Fruit fly (Drosophila melanogaster) whole organism, prepupa: ENCODE measurements around the gene Son.

Experiments used
- Blimp-1 ChIP-seq: fragments of 200-800 bp; sonication (Bioruptor generic); optimal IDR thresholded peaks from 3 replicates; lab custom pipeline; 2017; ENCODE audit warnings: missing biosample characterization, missing genetic modification characterization, mild to moderate bottlenecking, moderate library complexity, missing genetic modification reagents
- CG10669 ChIP-seq: fragments of 200-800 bp; sonication (Bioruptor generic); optimal IDR thresholded peaks from 3 replicates; lab custom pipeline; 2018; ENCODE audit warnings: missing biosample characterization, mild to moderate bottlenecking, missing genetic modification characterization, moderate library complexity
- CG11762 ChIP-seq: fragments of 200-800 bp; sonication (Bioruptor generic); optimal IDR thresholded peaks from 3 replicates; lab custom pipeline; 2016; ENCODE audit warnings: missing biosample characterization, missing genetic modification characterization; ENCODE audit not compliant: insufficient read depth
- CG11902 ChIP-seq: fragments of 200-800 bp; sonication (Bioruptor generic); optimal IDR thresholded peaks from 3 replicates; lab custom pipeline; 2016; ENCODE audit warnings: missing biosample characterization, missing genetic modification characterization
- CG16779 ChIP-seq: fragments of 200-800 bp; sonication (Bioruptor generic); optimal IDR thresholded peaks from 3 replicates; lab custom pipeline; 2017; ENCODE audit warnings: missing biosample characterization, mild to moderate bottlenecking, missing genetic modification characterization
- CG3032 ChIP-seq: fragments of 200-800 bp; optimal IDR thresholded peaks from 2 replicates; lab custom pipeline; 2019; ENCODE audit warnings: missing biosample characterization, mild to moderate bottlenecking, missing genetic modification characterization, moderate library complexity
- CG31627 ChIP-seq: fragments of 200-800 bp; sonication (Bioruptor generic); optimal IDR thresholded peaks from 3 replicates; lab custom pipeline; 2016; ENCODE audit warnings: missing biosample characterization, missing genetic modification characterization
- CG34406 ChIP-seq: fragments of 200-800 bp; sonication (Bioruptor generic); optimal IDR thresholded peaks from 3 replicates; lab custom pipeline; 2016; ENCODE audit warnings: missing biosample characterization, missing genetic modification characterization
- CG3919 ChIP-seq: fragments of 200-800 bp; sonication (Bioruptor generic); optimal IDR thresholded peaks from 3 replicates; lab custom pipeline; 2016; ENCODE audit warnings: missing biosample characterization, missing genetic modification characterization
- CG4318 ChIP-seq: fragments of 200-800 bp; sonication (Bioruptor generic); optimal IDR thresholded peaks from 3 replicates; lab custom pipeline; 2017; ENCODE audit warnings: missing biosample characterization, mild to moderate bottlenecking, missing genetic modification characterization
- CG6792 ChIP-seq: fragments of 200-800 bp; sonication (Bioruptor generic); optimal IDR thresholded peaks from 3 replicates; lab custom pipeline; 2016; ENCODE audit warnings: missing biosample characterization, missing genetic modification characterization
- CG6808 ChIP-seq: fragments of 200-800 bp; sonication (Bioruptor generic); optimal IDR thresholded peaks from 3 replicates; lab custom pipeline; 2017; ENCODE audit warnings: missing biosample characterization, missing genetic modification characterization, mild to moderate bottlenecking, moderate library complexity, missing genetic modification reagents
- CG7368 ChIP-seq: fragments of 200-800 bp; sonication (Bioruptor generic); optimal IDR thresholded peaks from 3 replicates; lab custom pipeline; 2016; ENCODE audit warnings: missing biosample characterization, missing genetic modification characterization
- CG8319 ChIP-seq: fragments of 200-800 bp; sonication (Bioruptor generic); optimal IDR thresholded peaks from 3 replicates; lab custom pipeline; 2016; ENCODE audit warnings: missing biosample characterization, missing genetic modification characterization
- CG9139 ChIP-seq: fragments of 200-800 bp; sonication (Bioruptor generic); optimal IDR thresholded peaks from 3 replicates; lab custom pipeline; 2017; ENCODE audit warnings: missing biosample characterization, mild to moderate bottlenecking, missing genetic modification characterization
- Eip93F ChIP-seq: fragments of 200-800 bp; sonication (Bioruptor generic); optimal IDR thresholded peaks from 2 replicates; lab custom pipeline; 2016; ENCODE audit warnings: missing biosample characterization, mild to moderate bottlenecking, missing genetic modification characterization
- Ets21C ChIP-seq: fragments of 200-800 bp; sonication (Bioruptor generic); optimal IDR thresholded peaks from 3 replicates; lab custom pipeline; 2016; ENCODE audit warnings: missing biosample characterization, missing genetic modification characterization
- Ets96B ChIP-seq: fragments of 200-800 bp; optimal IDR thresholded peaks from 2 replicates; lab custom pipeline; 2019; ENCODE audit warnings: missing biosample characterization, mild to moderate bottlenecking, missing genetic modification characterization, moderate library complexity
- Gug ChIP-seq: fragments of 200-800 bp; sonication (Bioruptor generic); IDR thresholded peaks from 2 replicates; pipeline ENCODE4 v1.3.6; 2022; ENCODE audit warnings: missing biosample characterization, missing genetic modification characterization
- Hr38 ChIP-seq: sonication (Bioruptor generic); optimal IDR thresholded peaks from 2 replicates; lab custom pipeline; 2016; ENCODE audit warnings: missing biosample characterization, missing genetic modification characterization
- Hr39 ChIP-seq: fragments of 200-800 bp; sonication (Bioruptor generic); optimal IDR thresholded peaks from 2 replicates; lab custom pipeline; 2016; ENCODE audit warnings: missing biosample characterization, missing genetic modification characterization
- Hr4 ChIP-seq: fragments of 200-800 bp; sonication (Bioruptor generic); optimal IDR thresholded peaks from 3 replicates; lab custom pipeline; 2016; ENCODE audit warnings: missing biosample characterization, missing genetic modification characterization
- Lpt ChIP-seq: fragments of 200-800 bp; sonication (Bioruptor generic); optimal IDR thresholded peaks from 3 replicates; lab custom pipeline; 2016; ENCODE audit warnings: missing biosample characterization, missing genetic modification characterization
- Met ChIP-seq: fragments of 200-800 bp; sonication (Bioruptor generic); optimal IDR thresholded peaks from 3 replicates; lab custom pipeline; 2016; ENCODE audit warnings: missing biosample characterization, missing genetic modification characterization
- Smox ChIP-seq: fragments of 200-800 bp; sonication (Bioruptor generic); optimal IDR thresholded peaks from 3 replicates; lab custom pipeline; 2016; ENCODE audit warnings: missing biosample characterization, missing genetic modification characterization
- Sox102F ChIP-seq: fragments of 200-800 bp; sonication (Bioruptor generic); optimal IDR thresholded peaks from 2 replicates; lab custom pipeline; 2016; ENCODE audit warnings: missing biosample characterization, mild to moderate bottlenecking, missing genetic modification characterization
- Sox14 ChIP-seq: fragments of 200-800 bp; sonication (Bioruptor generic); optimal IDR thresholded peaks from 3 replicates; lab custom pipeline; 2016; ENCODE audit warnings: missing biosample characterization, missing genetic modification characterization
- achi ChIP-seq: fragments of 200-800 bp; sonication (Bioruptor generic); optimal IDR thresholded peaks from 3 replicates; lab custom pipeline; 2016; ENCODE audit warnings: missing biosample characterization, missing genetic modification characterization
- acj6 ChIP-seq: fragments of 200-800 bp; sonication (Bioruptor generic); optimal IDR thresholded peaks from 3 replicates; lab custom pipeline; 2016; ENCODE audit warnings: missing biosample characterization, missing genetic modification characterization
- dsx ChIP-seq: fragments of 200-800 bp; optimal IDR thresholded peaks from 3 replicates; lab custom pipeline; 2019; ENCODE audit warnings: missing biosample characterization, mild to moderate bottlenecking, missing genetic modification characterization, moderate library complexity; ENCODE audit not compliant: poor library complexity, severe bottlenecking
- eg ChIP-seq: fragments of 200-800 bp; sonication (Bioruptor generic); IDR thresholded peaks from 3 replicates; pipeline ENCODE4 v1.3.6; 2022; ENCODE audit warnings: missing biosample characterization, missing genetic modification characterization
- fd59A ChIP-seq: fragments of 200-800 bp; sonication (Bioruptor generic); optimal IDR thresholded peaks from 2 replicates; lab custom pipeline; 2017; ENCODE audit warnings: missing biosample characterization, mild to moderate bottlenecking, missing genetic modification characterization, missing genetic modification reagents
- fd85E ChIP-seq: fragments of 200-800 bp; sonication (Bioruptor generic); optimal IDR thresholded peaks from 3 replicates; lab custom pipeline; 2016; ENCODE audit warnings: missing biosample characterization, missing genetic modification characterization
- fkh ChIP-seq: fragments of 200-800 bp; sonication (Bioruptor generic); optimal IDR thresholded peaks from 3 replicates; lab custom pipeline; 2017; ENCODE audit warnings: missing biosample characterization, mild to moderate bottlenecking, missing genetic modification characterization, moderate library complexity
- lz ChIP-seq: fragments of 200-800 bp; sonication (Bioruptor generic); optimal IDR thresholded peaks from 3 replicates; lab custom pipeline; 2016; ENCODE audit warnings: missing biosample characterization, missing genetic modification characterization
- net ChIP-seq: fragments of 200-800 bp; sonication (Bioruptor generic); optimal IDR thresholded peaks from 3 replicates; lab custom pipeline; 2016; ENCODE audit warnings: missing biosample characterization, missing genetic modification characterization
- salr ChIP-seq, 2 experiments: fragments of 200-800 bp; sonication (Bioruptor generic); optimal IDR thresholded peaks; 3 replicates each; lab custom pipeline; 2016 to 2018; ENCODE audit warnings: missing biosample characterization in 2 of 2, missing genetic modification characterization in 2 of 2, mild to moderate bottlenecking in 1 of 2
- spab ChIP-seq: fragments of 200-800 bp; sonication (Bioruptor generic); optimal IDR thresholded peaks from 2 replicates; lab custom pipeline; 2017; ENCODE audit warnings: missing biosample characterization, mild to moderate bottlenecking, missing genetic modification characterization, missing genetic modification reagents
- ss ChIP-seq, 2 experiments: fragments of 200-800 bp; sonication (Bioruptor generic); optimal IDR thresholded peaks; 2 replicates in 1 of 2; 3 replicates in 1 of 2; lab custom pipeline; 2017 to 2018; ENCODE audit warnings: mild to moderate bottlenecking in 2 of 2, missing biosample characterization in 2 of 2, missing genetic modification characterization in 2 of 2, moderate library complexity in 1 of 2
- svp ChIP-seq: fragments of 200-800 bp; sonication (Bioruptor generic); peaks from one replicate; lab custom pipeline; 2016; ENCODE audit warnings: missing biosample characterization, missing genetic modification characterization
- topi ChIP-seq: fragments of 200-800 bp; sonication (Bioruptor generic); optimal IDR thresholded peaks from 3 replicates; lab custom pipeline; 2016; ENCODE audit warnings: missing biosample characterization, missing genetic modification characterization

Gene Son

dm6 chr3R:9533181-9534124 lies 44.4 kb upstream of the Son start (continued):
- peak; percentile 94 to 98 for TF ChIP-seq ss (GFP tag; optimal IDR thresholded peaks at IDR 0.05; lab: Kevin White, UChicago)
- TF ChIP-seq CG10669 (GFP tag; lab: Kevin White, UChicago): peak; percentile 95
- TF ChIP-seq CG11762 (GFP tag; lab: Kevin White, UChicago): peak; percentile 96
- TF ChIP-seq salr (GFP tag; optimal IDR thresholded peaks at IDR 0.05; lab: Kevin White, UChicago): peak; percentile 90 to 99
- peak; percentile 84 for TF ChIP-seq dsx
- peak; percentile 98 for TF ChIP-seq Sox14 (GFP tag; lab: Kevin White, UChicago)
- peak; percentile 89 for TF ChIP-seq eg
- peak; percentile 98 for TF ChIP-seq lz (GFP tag; lab: Kevin White, UChicago)
- peak; percentile 97 for TF ChIP-seq CG6808 (GFP tag; lab: Kevin White, UChicago)
- no peak for TF ChIP-seq Hr38 (GFP tag; lab: Kevin White, UChicago)
- peak; percentile 92 for TF ChIP-seq Blimp-1 (GFP tag; lab: Kevin White, UChicago)
- TF ChIP-seq Smox (GFP tag; lab: Kevin White, UChicago): peak; percentile 97
- peak; percentile 97 for TF ChIP-seq CG3919 (GFP tag; lab: Kevin White, UChicago)
- peak; percentile 83 for TF ChIP-seq fd85E (GFP tag; lab: Kevin White, UChicago)
- TF ChIP-seq CG31627 (GFP tag; lab: Kevin White, UChicago): peak; percentile 96
- TF ChIP-seq net (GFP tag; lab: Kevin White, UChicago): peak; percentile 98
- peak; percentile 98 for TF ChIP-seq Hr4 (GFP tag; lab: Kevin White, UChicago)
- TF ChIP-seq CG9139 (GFP tag; lab: Kevin White, UChicago): peak; percentile 93
- TF ChIP-seq fd59A (GFP tag; lab: Kevin White, UChicago): peak; percentile 98
- TF ChIP-seq achi (GFP tag; lab: Kevin White, UChicago): peak; percentile 97
- TF ChIP-seq CG4318 (GFP tag; lab: Kevin White, UChicago): peak; percentile 98
- peak; percentile 95 for TF ChIP-seq CG16779 (tag; lab: Kevin White, UChicago)
- TF ChIP-seq Sox102F (GFP tag; lab: Kevin White, UChicago): peak; percentile 97
- peak; percentile 98 for TF ChIP-seq spab (GFP tag; lab: Kevin White, UChicago)
- TF ChIP-seq Eip93F: peak; percentile 68
- TF ChIP-seq CG11902: peak; percentile 93
- peak; percentile 87 for TF ChIP-seq Gug (GFP tag; lab: Robert Waterston, UW)
- peak; percentile 95 for TF ChIP-seq Ets96B (tag; lab: Kevin White, UChicago)
- peak; percentile 94 for TF ChIP-seq CG8319 (GFP tag; lab: Kevin White, UChicago)
- TF ChIP-seq Hr39 (GFP tag; lab: Kevin White, UChicago): peak; percentile 96
- peak; percentile 94 for TF ChIP-seq CG3032 (tag; lab: Kevin White, UChicago)
- TF ChIP-seq CG7368 (GFP tag; lab: Kevin White, UChicago): peak; percentile 95
- TF ChIP-seq svp: peak; percentile 99
- peak; percentile 97 for TF ChIP-seq acj6
- TF ChIP-seq fkh (GFP tag; lab: Kevin White, UChicago): peak; percentile 99
- TF ChIP-seq CG34406 (GFP tag; lab: Kevin White, UChicago): peak; percentile 96
- TF ChIP-seq topi: peak; percentile 98
- TF ChIP-seq Ets21C (GFP tag; lab: Kevin White, UChicago): peak; percentile 95
- TF ChIP-seq Met (GFP tag; lab: Kevin White, UChicago): peak; percentile 98
- TF ChIP-seq CG6792 (GFP tag; lab: Kevin White, UChicago): peak; percentile 97
- TF ChIP-seq Lpt (GFP tag; lab: Kevin White, UChicago): peak; percentile 96
